Worm (Caenorhabditis elegans) whole organism, L1 larva: ENCODE measurements around the gene Y59A8B.26.
"Not testable (repeated sequence)": the region's sequence is repeated elsewhere in the genome, so short reads cannot be mapped to it uniquely, and the experiment has no call there.

Experiments
- ama-1 ChIP-seq: fragments of 150-350 bp; optimal IDR thresholded peaks from 2 replicates; lab custom pipeline; 2014
- ceh-82 ChIP-seq, 3 experiments: fragments of 150-350 bp in 1 of 3; sonication (generic microtip) in 2 of 3; optimal IDR thresholded peaks; 2 replicates each; lab custom pipeline; 2014 to 2017; ENCODE audit warnings: missing biosample characterization in 3 of 3, missing genetic modification characterization in 3 of 3
- dpl-1 ChIP-seq, 3 experiments: fragments of 150-350 bp in 2 of 3; sonication (generic microtip) in 1 of 3; optimal IDR thresholded peaks; 2 replicates each; lab custom pipeline; 2014 to 2017; ENCODE audit warnings: missing biosample characterization in 3 of 3, missing genetic modification characterization in 3 of 3, missing genetic modification reagents in 3 of 3
- fkh-10 ChIP-seq: sonication (generic microtip); optimal IDR thresholded peaks from 2 replicates; lab custom pipeline; 2017; ENCODE audit warnings: missing biosample characterization, missing genetic modification reagents, missing genetic modification characterization
- jun-1 ChIP-seq: fragments of 150-350 bp; optimal IDR thresholded peaks from 2 replicates; lab custom pipeline; 2014; ENCODE audit warnings: missing biosample characterization, missing genetic modification reagents, missing genetic modification characterization
- lin-13 ChIP-seq: fragments of 150-350 bp; optimal IDR thresholded peaks from 2 replicates; lab custom pipeline; 2014; ENCODE audit warnings: missing biosample characterization, missing genetic modification reagents, missing genetic modification characterization
- lin-39 ChIP-seq: fragments of 150-350 bp; optimal IDR thresholded peaks from 2 replicates; lab custom pipeline; 2014; ENCODE audit warnings: missing biosample characterization, missing genetic modification reagents, missing genetic modification characterization
- mdl-1 ChIP-seq, 2 experiments: fragments of 150-350 bp; optimal IDR thresholded peaks; 2 replicates each; lab custom pipeline; 2014 to 2017; ENCODE audit warnings: missing biosample characterization in 2 of 2, missing genetic modification characterization in 2 of 2, inconsistent platforms in 1 of 2
- nhr-11 ChIP-seq: fragments of 150-350 bp; optimal IDR thresholded peaks from 2 replicates; lab custom pipeline; 2014; ENCODE audit warnings: missing biosample characterization, missing genetic modification characterization
- nhr-12 ChIP-seq: sonication (generic microtip); optimal IDR thresholded peaks from 2 replicates; lab custom pipeline; 2017; ENCODE audit warnings: missing biosample characterization, missing genetic modification characterization
- tlp-1 ChIP-seq: fragments of 150-350 bp; optimal IDR thresholded peaks from 2 replicates; lab custom pipeline; 2014; ENCODE audit warnings: missing biosample characterization, missing genetic modification characterization
- unc-98 ChIP-seq: fragments of 200-800 bp; sonication (Bioruptor generic); IDR thresholded peaks from 2 replicates; pipeline ENCODE4 v1.3.6; 2022; ENCODE audit warnings: missing genetic modification characterization, missing compliant biosample characterization
- ztf-4 ChIP-seq: fragments of 150-350 bp; optimal IDR thresholded peaks from 2 replicates; lab custom pipeline; 2014; ENCODE audit warnings: missing biosample characterization, missing genetic modification characterization

DNA sequence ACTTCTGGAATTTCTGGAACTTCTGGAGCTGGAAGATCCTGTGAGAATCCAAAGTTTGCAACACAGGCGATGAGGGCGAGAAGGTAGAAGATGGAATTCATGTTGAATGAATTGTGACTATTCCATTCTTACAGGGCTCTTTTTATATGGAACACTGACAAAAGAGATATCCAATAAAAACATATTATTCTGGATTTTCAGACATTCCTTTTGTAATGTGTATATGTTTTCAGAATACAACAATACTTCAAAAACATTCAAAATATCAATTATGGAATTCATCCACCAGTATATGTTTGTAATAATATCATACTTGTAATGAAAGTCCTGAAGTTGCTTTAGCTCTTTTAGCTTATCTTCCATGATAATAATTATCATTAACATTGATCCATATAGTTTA is at the start of gene Y59A8B.26:
- not testable (repeated sequence) for TF ChIP-seq tlp-1; mdl-1 (tag; optimal IDR thresholded peaks at IDR 0.05; lab: Kevin White, UChicago); ama-1; lin-39 (tag; lab: Kevin White, UChicago); jun-1 (tag; lab: Kevin White, UChicago); nhr-12; lin-13 (GFP tag; lab: Kevin White, UChicago); ceh-82 (tag; optimal IDR thresholded peaks at IDR 0.05; lab: Kevin White, UChicago); unc-98; dpl-1 (GFP tag; optimal IDR thresholded peaks at IDR 0.05; lab: Kevin White, UChicago); nhr-11 (tag; lab: Kevin White, UChicago); ztf-4; fkh-10 (GFP tag; lab: Kevin White, UChicago)
